Worm (Caenorhabditis elegans): ENCODE data around the gene glna-1.

ce11 chrII:14757711-14758110 is 24.4 kb upstream of the glna-1 start, which contains the start of gene Y54E2A.5:
- TF ChIP-seq him-1 (tag; optimal IDR thresholded peaks at IDR 0.05), result no peak
- no peak for TF ChIP-seq dao-5 (tag; optimal IDR thresholded peaks at IDR 0.05)
- no peak for TF ChIP-seq W03F9.2 (tag; optimal IDR thresholded peaks at IDR 0.05)

Measured in whole organism, L4/young adult.